Worm (Caenorhabditis elegans) whole organism, L4 larva: ENCODE measurements around the gene nhr-17.

Experiments used
- D1046.2 ChIP-seq: fragments of 200-800 bp; sonication (Bioruptor generic); IDR thresholded peaks from 2 replicates; pipeline ENCODE4 v1.3.6; 2022; ENCODE audit warnings: missing genetic modification characterization, missing compliant biosample characterization
- F37D6.2 ChIP-seq: sonication (generic microtip); optimal IDR thresholded peaks from 2 replicates; lab custom pipeline; 2016; ENCODE audit warnings: mild to moderate bottlenecking, missing genetic modification characterization, missing compliant biosample characterization
- F44E2.7 ChIP-seq: fragments of 200-800 bp; sonication (Bioruptor generic); IDR thresholded peaks from 2 replicates; pipeline ENCODE4 v2.1.2; 2022; ENCODE audit warnings: missing genetic modification characterization, missing compliant biosample characterization
- Y5F2A.4 ChIP-seq: fragments of 200-800 bp; sonication (Bioruptor generic); optimal IDR thresholded peaks from 2 replicates; lab custom pipeline; 2018; ENCODE audit warnings: mild to moderate bottlenecking, missing genetic modification characterization, missing compliant biosample characterization
- Y75B8A.6 ChIP-seq: fragments of 200-800 bp; sonication (Bioruptor generic); IDR thresholded peaks from 2 replicates; pipeline ENCODE4 v1.3.6; 2022; ENCODE audit warnings: missing genetic modification reagents, missing genetic modification characterization, missing compliant biosample characterization
- ZK337.2 ChIP-seq: fragments of 200-800 bp; sonication (Bioruptor generic); IDR thresholded peaks from 2 replicates; pipeline ENCODE4 v1.3.6; 2022; ENCODE audit warnings: missing genetic modification reagents, missing genetic modification characterization, missing compliant biosample characterization
- ama-1 ChIP-seq: fragments of 150-350 bp; optimal IDR thresholded peaks from 2 replicates; lab custom pipeline; 2014; ENCODE audit warnings: inconsistent platforms, mixed read lengths
- arid-1 ChIP-seq: fragments of 200-800 bp; sonication (Bioruptor generic); conservative IDR thresholded peaks from 2 replicates; pipeline ENCODE4 v1.3.6; 2022; ENCODE audit warnings: missing genetic modification reagents, missing genetic modification characterization, missing compliant biosample characterization
- ceh-28 ChIP-seq: fragments of 150-350 bp; optimal IDR thresholded peaks from 2 replicates; lab custom pipeline; 2014; ENCODE audit warnings: missing biosample characterization, missing genetic modification reagents, missing genetic modification characterization
- ceh-82 ChIP-seq: sonication (generic microtip); optimal IDR thresholded peaks from 2 replicates; lab custom pipeline; 2017; ENCODE audit warnings: missing biosample characterization, missing genetic modification characterization
- ces-1 ChIP-seq: fragments of 150-350 bp; sonication (generic microtip); optimal IDR thresholded peaks from 4 replicates; lab custom pipeline; 2014; ENCODE audit warnings: missing biosample characterization, missing genetic modification reagents, missing genetic modification characterization
- ctbp-1 ChIP-seq: fragments of 200-800 bp; sonication (Bioruptor generic); IDR thresholded peaks from 2 replicates; pipeline ENCODE4 v1.3.6; 2022; ENCODE audit warnings: missing genetic modification reagents, missing genetic modification characterization, missing compliant biosample characterization
- daf-16 ChIP-seq, 3 experiments: sonication (generic microtip); optimal IDR thresholded peaks; 2 replicates each; lab custom pipeline; 2016 to 2017; ENCODE audit warnings: missing genetic modification characterization in 3 of 3, missing genetic modification reagents in 3 of 3, mild to moderate bottlenecking in 2 of 3, missing compliant biosample characterization in 2 of 3, missing biosample characterization in 1 of 3, moderate library complexity in 1 of 3
- daf-19 ChIP-seq: fragments of 200-800 bp; sonication (Bioruptor generic); conservative IDR thresholded peaks from 2 replicates; pipeline ENCODE4 v1.3.6; 2022; ENCODE audit warnings: missing genetic modification characterization, missing compliant biosample characterization
- daf-8 ChIP-seq: fragments of 200-800 bp; sonication (Bioruptor generic); IDR thresholded peaks from 2 replicates; pipeline ENCODE4 v1.3.6; 2022; ENCODE audit warnings: missing genetic modification characterization, missing compliant biosample characterization
- dmd-8 ChIP-seq: fragments of 200-800 bp; sonication (Bioruptor generic); IDR thresholded peaks from 2 replicates; pipeline ENCODE4 v1.3.6; 2022; ENCODE audit warnings: missing genetic modification characterization, missing compliant biosample characterization
- dve-1 ChIP-seq: sonication (generic microtip); optimal IDR thresholded peaks from 2 replicates; lab custom pipeline; 2017; ENCODE audit warnings: antibody characterized with exemption, mild to moderate bottlenecking, missing genetic modification characterization, missing compliant biosample characterization; ENCODE audit not compliant: insufficient read depth
- egl-43 ChIP-seq: fragments of 200-800 bp; sonication (Bioruptor generic); IDR thresholded peaks from 2 replicates; pipeline ENCODE4 v1.3.6; 2022; ENCODE audit warnings: missing genetic modification reagents, missing genetic modification characterization, missing compliant biosample characterization
- fkh-10 ChIP-seq: fragments of 150-350 bp; optimal IDR thresholded peaks from 2 replicates; lab custom pipeline; 2014; ENCODE audit warnings: missing biosample characterization, missing genetic modification reagents, missing genetic modification characterization
- hlh-11 ChIP-seq: fragments of 200-800 bp; sonication (Bioruptor generic); optimal IDR thresholded peaks from 2 replicates; lab custom pipeline; 2018; ENCODE audit warnings: mild to moderate bottlenecking, missing genetic modification characterization, missing compliant biosample characterization
- hlh-30 ChIP-seq: sonication (generic microtip); optimal IDR thresholded peaks from 2 replicates; lab custom pipeline; 2017; ENCODE audit warnings: antibody characterized with exemption, mild to moderate bottlenecking, missing genetic modification characterization, missing compliant biosample characterization; ENCODE audit not compliant: insufficient read depth
- jun-1 ChIP-seq: fragments of 150-350 bp; optimal IDR thresholded peaks from 2 replicates; lab custom pipeline; 2014; ENCODE audit warnings: missing biosample characterization, missing genetic modification reagents, missing genetic modification characterization
- lim-7 ChIP-seq: fragments of 200-800 bp; sonication (Bioruptor generic); IDR thresholded peaks from 2 replicates; pipeline ENCODE4 v1.3.6; 2022; ENCODE audit warnings: missing genetic modification characterization, missing compliant biosample characterization
- lin-13 ChIP-seq: fragments of 150-350 bp; optimal IDR thresholded peaks from 2 replicates; lab custom pipeline; 2014; ENCODE audit warnings: missing biosample characterization, missing genetic modification reagents, missing genetic modification characterization
- lin-29 ChIP-seq: fragments of 200-800 bp; sonication (Bioruptor generic); IDR thresholded peaks from 2 replicates; pipeline ENCODE4 v1.3.6; 2022; ENCODE audit warnings: missing genetic modification reagents, missing genetic modification characterization, missing compliant biosample characterization
- lin-39 ChIP-seq: fragments of 150-350 bp; optimal IDR thresholded peaks from 2 replicates; lab custom pipeline; 2014; ENCODE audit warnings: missing biosample characterization, missing genetic modification reagents, missing genetic modification characterization
- lsy-2 ChIP-seq, 2 experiments: fragments of 150-350 bp in 1 of 2; sonication (generic microtip) in 1 of 2; optimal IDR thresholded peaks; 2 replicates each; lab custom pipeline; 2014 to 2017; ENCODE audit warnings: missing biosample characterization in 2 of 2, missing genetic modification characterization in 2 of 2
- mep-1 ChIP-seq: fragments of 150-350 bp; sonication (generic microtip); optimal IDR thresholded peaks from 3 replicates; lab custom pipeline; 2014; ENCODE audit warnings: missing biosample characterization, missing genetic modification characterization
- mes-2 ChIP-seq: sonication (generic microtip); optimal IDR thresholded peaks from 2 replicates; lab custom pipeline; 2016; ENCODE audit warnings: missing genotype, mild to moderate bottlenecking, missing genetic modification characterization, missing compliant biosample characterization; ENCODE audit not compliant: poor library complexity, severe bottlenecking
- mxl-2 ChIP-seq: fragments of 200-800 bp; sonication (Bioruptor generic); conservative IDR thresholded peaks from 2 replicates; pipeline ENCODE4 v1.3.6; 2022; ENCODE audit warnings: missing genetic modification reagents, missing genetic modification characterization, missing compliant biosample characterization
- mxl-3 ChIP-seq: fragments of 200-800 bp; sonication (Bioruptor generic); optimal IDR thresholded peaks from 2 replicates; lab custom pipeline; 2018; ENCODE audit warnings: mild to moderate bottlenecking, missing genetic modification characterization, missing compliant biosample characterization
- nhr-10 ChIP-seq: fragments of 150-350 bp; optimal IDR thresholded peaks from 2 replicates; lab custom pipeline; 2014; ENCODE audit warnings: missing biosample characterization, missing genetic modification characterization
- nhr-111 ChIP-seq: fragments of 200-800 bp; sonication (Bioruptor generic); optimal IDR thresholded peaks from 2 replicates; lab custom pipeline; 2018; ENCODE audit warnings: mild to moderate bottlenecking, missing genetic modification characterization, missing compliant biosample characterization
- nhr-6 ChIP-seq: fragments of 150-350 bp; optimal IDR thresholded peaks from 2 replicates; lab custom pipeline; 2014; ENCODE audit warnings: missing biosample characterization, missing genetic modification characterization
- nhr-76 ChIP-seq: fragments of 150-350 bp; optimal IDR thresholded peaks from 2 replicates; lab custom pipeline; 2014; ENCODE audit warnings: missing biosample characterization, missing genetic modification characterization
- pha-4 ChIP-seq, 2 experiments: fragments of 150-350 bp in 1 of 2; fragments of 200-800 bp in 1 of 2; sonication (Bioruptor generic) in 1 of 2; IDR thresholded peaks in 1 of 2; optimal IDR thresholded peaks in 1 of 2; 2 replicates each; pipeline versions ENCODE4 v1.3.6 to Lab custom; 2014 to 2022; ENCODE audit warnings: missing genetic modification characterization in 2 of 2, missing genetic modification reagents in 2 of 2, missing biosample characterization in 1 of 2, missing compliant biosample characterization in 1 of 2
- php-3 ChIP-seq: fragments of 200-800 bp; sonication (Bioruptor generic); IDR thresholded peaks from 2 replicates; pipeline ENCODE4 v1.3.6; 2022; ENCODE audit warnings: missing genetic modification reagents, missing genetic modification characterization, missing compliant biosample characterization
- rbr-2 ChIP-seq: sonication (generic microtip); optimal IDR thresholded peaks from 2 replicates; lab custom pipeline; 2016; ENCODE audit warnings: missing genotype, missing genetic modification characterization, missing compliant biosample characterization
- saeg-2 ChIP-seq: fragments of 200-800 bp; sonication (Bioruptor generic); IDR thresholded peaks from 2 replicates; pipeline ENCODE4 v1.3.6; 2022; ENCODE audit warnings: missing genetic modification reagents, missing genetic modification characterization, missing compliant biosample characterization
- sdz-12 ChIP-seq: fragments of 200-800 bp; sonication (Bioruptor generic); optimal IDR thresholded peaks from 2 replicates; lab custom pipeline; 2018; ENCODE audit warnings: mild to moderate bottlenecking, missing genetic modification characterization, missing compliant biosample characterization
- set-16 ChIP-seq: fragments of 200-800 bp; sonication (Bioruptor generic); IDR thresholded peaks from 2 replicates; pipeline ENCODE4 v1.3.6; 2022; ENCODE audit warnings: missing genetic modification reagents, missing genetic modification characterization, missing compliant biosample characterization
- tra-1 ChIP-seq: fragments of 200-800 bp; sonication (Bioruptor generic); IDR thresholded peaks from 2 replicates; pipeline ENCODE4 v1.3.6; 2022; ENCODE audit warnings: missing genetic modification reagents, missing genetic modification characterization, missing compliant biosample characterization
- unc-130 ChIP-seq: sonication (generic microtip); optimal IDR thresholded peaks from 2 replicates; lab custom pipeline; 2016; ENCODE audit warnings: missing genetic modification reagents, missing genetic modification characterization, missing compliant biosample characterization
- unc-62 ChIP-seq, 3 experiments: fragments of 150-350 bp in 1 of 3; sonication (generic microtip); optimal IDR thresholded peaks in 2 of 3; peaks in 1 of 3; 1 replicate in 1 of 3; 2 replicates in 2 of 3; lab custom pipeline; 2014 to 2017; ENCODE audit warnings: missing biosample characterization in 3 of 3, missing genetic modification characterization in 3 of 3, missing genetic modification reagents in 3 of 3, missing genotype in 1 of 3
- vab-7 ChIP-seq: fragments of 200-800 bp; sonication (Bioruptor generic); IDR thresholded peaks from 2 replicates; pipeline ENCODE4 v1.3.6; 2022; ENCODE audit warnings: missing genetic modification reagents, missing genetic modification characterization, missing compliant biosample characterization
- zfp-2 ChIP-seq: sonication (generic microtip); optimal IDR thresholded peaks from 2 replicates; lab custom pipeline; 2016; ENCODE audit warnings: mild to moderate bottlenecking, missing genetic modification characterization, missing compliant biosample characterization
- ztf-11 ChIP-seq: fragments of 150-350 bp; optimal IDR thresholded peaks from 2 replicates; lab custom pipeline; 2014; ENCODE audit warnings: missing biosample characterization, missing genetic modification characterization
- ztf-7 ChIP-seq: fragments of 150-350 bp; optimal IDR thresholded peaks from 2 replicates; lab custom pipeline; 2014; ENCODE audit warnings: missing biosample characterization, missing genetic modification characterization

The nhr-17 gene

ce11 chrX:12661091-12661526, 6.5 kb downstream of the nhr-17 start (continued):
- TF ChIP-seq daf-16 (GFP tag; optimal IDR thresholded peaks at IDR 0.05; lab: Kevin White, UChicago), result peak; percentile 66 to 88
- peak; percentile 78 for TF ChIP-seq daf-16 (tag; optimal IDR thresholded peaks at IDR 0.05; lab: Kevin White, UChicago)
- peak; percentile 38; the same call in 1 of the 2 replicates for TF ChIP-seq set-16
- TF ChIP-seq egl-43 (GFP tag; lab: Robert Waterston, UW), result peak; percentile 94
- TF ChIP-seq ceh-28, result no peak
- peak; percentile 44 for TF ChIP-seq zfp-2 (tag; lab: Kevin White, UChicago)
- TF ChIP-seq dmd-8 (GFP tag; lab: Robert Waterston, UW), result peak; percentile 85
- TF ChIP-seq dve-1 (tag; lab: Kevin White, UChicago), result peak; percentile 63
- no peak for TF ChIP-seq nhr-76
- TF ChIP-seq tra-1 (GFP tag; lab: Robert Waterston, UW), result peak; percentile 72
- TF ChIP-seq jun-1, result no peak
- peak; percentile 74 for TF ChIP-seq mep-1 (tag; lab: Kevin White, UChicago)
- TF ChIP-seq F37D6.2, result peak; percentile 54
- peak; percentile 95 for TF ChIP-seq hlh-30 (tag; lab: Kevin White, UChicago)
- TF ChIP-seq vab-7 (GFP tag; lab: Robert Waterston, UW), result peak; percentile 68; the same call in 1 of the 2 replicates
- no peak for TF ChIP-seq daf-8
- TF ChIP-seq lin-29 (GFP tag; lab: Robert Waterston, UW), result peak; percentile 50; the same call in 1 of the 2 replicates
- TF ChIP-seq arid-1 (GFP tag; lab: Robert Waterston, UW), result peak; percentile 71; the same call in 1 of the 2 replicates
- TF ChIP-seq hlh-11 (tag; lab: Kevin White, UChicago), result peak; percentile 73
- peak; percentile 0 for TF ChIP-seq sdz-12
- no peak for TF ChIP-seq ztf-11
- TF ChIP-seq nhr-111 (GFP tag; lab: Kevin White, UChicago), result peak; percentile 47
- no peak for TF ChIP-seq Y75B8A.6
- peak; percentile 38; the same call in 1 of the 2 replicates for TF ChIP-seq ZK337.2
- TF ChIP-seq saeg-2 (GFP tag; lab: Robert Waterston, UW), result no peak
- no peak for TF ChIP-seq ces-1 (GFP tag; lab: Kevin White, UChicago)
- TF ChIP-seq mes-2, result peak; percentile 79
- no peak for TF ChIP-seq nhr-10 (tag; lab: Kevin White, UChicago)
- TF ChIP-seq lin-39 (tag; lab: Kevin White, UChicago), result no peak
- TF ChIP-seq unc-130 (GFP tag; lab: Kevin White, UChicago), result peak; percentile 30
- peak; percentile 43 for TF ChIP-seq ztf-7 (tag; lab: Kevin White, UChicago)
- peak; percentile 61 for TF ChIP-seq daf-19 (GFP tag; lab: Robert Waterston, UW)
- TF ChIP-seq ama-1 (lab: Kevin White, UChicago), result no peak
- TF ChIP-seq unc-62 (GFP tag; optimal IDR thresholded peaks at IDR 0.05 in 1 of 2; lab: Kevin White, UChicago), result peak in 1 of 2 experiments; percentile 97
- TF ChIP-seq unc-62 (tag; optimal IDR thresholded peaks at IDR 0.05; lab: Kevin White, UChicago), result no peak
- 0 out of 2 replicates have a peak, but pooled peaks have one; percentile 66 for TF ChIP-seq D1046.2 (GFP tag; lab: Robert Waterston, UW)
- peak; percentile 77 for TF ChIP-seq lin-13 (GFP tag; lab: Kevin White, UChicago)
- TF ChIP-seq mxl-3 (GFP tag; lab: Kevin White, UChicago), result peak; percentile 78
- no peak for TF ChIP-seq ceh-82 (tag; lab: Kevin White, UChicago)
- peak; percentile 75; the same call in 1 of the 2 replicates for TF ChIP-seq pha-4 (GFP tag; IDR thresholded peaks at IDR 0.05; lab: Robert Waterston, UW)
- TF ChIP-seq pha-4 (tag; optimal IDR thresholded peaks at IDR 0.05; lab: Kevin White, UChicago), result no peak
- no peak for TF ChIP-seq fkh-10 (GFP tag; lab: Kevin White, UChicago)
- 0 out of 2 replicates have a peak, but pooled peaks have one; percentile 36 for TF ChIP-seq F44E2.7 (GFP tag; lab: Robert Waterston, UW)
- TF ChIP-seq rbr-2 (tag; lab: Kevin White, UChicago), result peak; percentile 84
- peak; percentile 40 for TF ChIP-seq Y5F2A.4 (GFP tag; lab: Kevin White, UChicago)
- no peak for TF ChIP-seq mxl-2
- TF ChIP-seq lsy-2 (tag; optimal IDR thresholded peaks at IDR 0.05; lab: Kevin White, UChicago), result peak in 1 of 2 experiments; percentile 63
- TF ChIP-seq ctbp-1 (GFP tag; lab: Robert Waterston, UW), result peak; percentile 83
- peak; percentile 65 for TF ChIP-seq nhr-6
- peak; percentile 66; the same call in 1 of the 2 replicates for TF ChIP-seq php-3 (GFP tag; lab: Robert Waterston, UW)
- TF ChIP-seq lim-7 (GFP tag; lab: Robert Waterston, UW), result peak; percentile 81
